Fruit fly (Drosophila melanogaster) whole organism, embryonic: Measurements from ENCODE around the gene CG17841.

Experiments
- Bteb2 ChIP-seq: fragments of 200-800 bp; sonication (Bioruptor generic); optimal IDR thresholded peaks from 2 replicates; lab custom pipeline; 2016; ENCODE audit warnings: missing biosample characterization, missing genetic modification characterization
- CG10431 ChIP-seq: fragments of 200-800 bp; sonication (Bioruptor generic); optimal IDR thresholded peaks from 3 replicates; lab custom pipeline; 2018; ENCODE audit warnings: missing biosample characterization, mild to moderate bottlenecking, missing genetic modification characterization
- CG12104 ChIP-seq: fragments of 200-800 bp; sonication (Bioruptor generic); optimal IDR thresholded peaks from 3 replicates; lab custom pipeline; 2016; ENCODE audit warnings: missing biosample characterization, missing genetic modification characterization
- CG18262 ChIP-seq: fragments of 200-800 bp; optimal IDR thresholded peaks from 3 replicates; lab custom pipeline; 2019; ENCODE audit warnings: missing biosample characterization, mild to moderate bottlenecking, missing genetic modification characterization, moderate library complexity
- CG3065 ChIP-seq: fragments of 200-800 bp; sonication (Bioruptor generic); optimal IDR thresholded peaks from 2 replicates; lab custom pipeline; 2016; ENCODE audit warnings: missing biosample characterization, missing genetic modification characterization
- CG3163 ChIP-seq: fragments of 200-800 bp; sonication (Bioruptor generic); optimal IDR thresholded peaks from 3 replicates; lab custom pipeline; 2016; ENCODE audit warnings: missing biosample characterization, missing genetic modification characterization
- CG32532 ChIP-seq: fragments of 200-800 bp; sonication (Bioruptor generic); IDR thresholded peaks from 2 replicates; pipeline ENCODE4 v1.3.6; 2022; ENCODE audit warnings: missing biosample characterization, missing genetic modification characterization
- CG6254 ChIP-seq: fragments of 200-800 bp; sonication (Bioruptor generic); optimal IDR thresholded peaks from 3 replicates; lab custom pipeline; 2017; ENCODE audit warnings: mild to moderate bottlenecking, missing biosample characterization, missing genetic modification reagents, missing genetic modification characterization
- CG7839 ChIP-seq: fragments of 200-800 bp; sonication (Bioruptor generic); optimal IDR thresholded peaks from 3 replicates; lab custom pipeline; 2018; ENCODE audit warnings: missing biosample characterization, mild to moderate bottlenecking, missing genetic modification characterization, moderate library complexity
- CG7928 ChIP-seq: fragments of 200-800 bp; sonication (Bioruptor generic); optimal IDR thresholded peaks from 2 replicates; lab custom pipeline; 2017; ENCODE audit warnings: missing biosample characterization, mild to moderate bottlenecking, missing genetic modification characterization
- CG8281 ChIP-seq: fragments of 200-800 bp; sonication (Bioruptor generic); optimal IDR thresholded peaks from 2 replicates; lab custom pipeline; 2018; ENCODE audit warnings: missing biosample characterization, mild to moderate bottlenecking, missing genetic modification characterization, moderate library complexity
- Deaf1 ChIP-seq: fragments of 200-800 bp; optimal IDR thresholded peaks from 3 replicates; lab custom pipeline; 2019; ENCODE audit warnings: missing biosample characterization, mild to moderate bottlenecking, missing genetic modification characterization, moderate library complexity
- Dp ChIP-seq: fragments of 200-800 bp; sonication (Bioruptor generic); optimal IDR thresholded peaks from 2 replicates; lab custom pipeline; 2018; ENCODE audit warnings: missing biosample characterization, mild to moderate bottlenecking, missing genetic modification characterization, moderate library complexity
- GATAe ChIP-seq: fragments of 200-800 bp; sonication (Bioruptor generic); conservative IDR thresholded peaks from 2 replicates; pipeline ENCODE4 v1.3.6; 2022; ENCODE audit warnings: missing biosample characterization, missing genetic modification characterization
- MESR4 ChIP-seq: fragments of 200-800 bp; sonication (Bioruptor generic); optimal IDR thresholded peaks from 2 replicates; lab custom pipeline; 2018; ENCODE audit warnings: missing biosample characterization, mild to moderate bottlenecking, missing genetic modification characterization, moderate library complexity
- Med ChIP-seq: fragments of 200-800 bp; sonication (Bioruptor generic); peaks from one replicate; lab custom pipeline; 2016; ENCODE audit warnings: missing biosample characterization, missing genetic modification characterization, mild to moderate bottlenecking, inconsistent platforms, moderate library complexity
- Opbp ChIP-seq: fragments of 200-800 bp; sonication (Bioruptor generic); IDR thresholded peaks from 3 replicates; pipeline ENCODE4 v1.3.6; 2022; ENCODE audit warnings: missing biosample characterization, missing genetic modification characterization; ENCODE audit not compliant: partially characterized antibody
- Optix ChIP-seq: fragments of 200-800 bp; sonication (Bioruptor generic); IDR thresholded peaks from 3 replicates; pipeline ENCODE4 v1.3.6; 2022; ENCODE audit warnings: missing biosample characterization, missing genetic modification characterization
- Pdp1 ChIP-seq, 2 experiments: fragments of 200-800 bp; sonication (Bioruptor generic); optimal IDR thresholded peaks; 3 replicates each; lab custom pipeline; 2016; ENCODE audit warnings: missing biosample characterization in 2 of 2, missing genetic modification characterization in 2 of 2, mild to moderate bottlenecking in 1 of 2, moderate library complexity in 1 of 2
- Six4 ChIP-seq: fragments of 200-800 bp; sonication (Bioruptor generic); optimal IDR thresholded peaks from 2 replicates; lab custom pipeline; 2016; ENCODE audit warnings: missing biosample characterization, missing genetic modification characterization
- Trl ChIP-seq, 3 experiments: fragments of >200 bp in 2 of 3; fragments of 200-800 bp in 1 of 3; sonication (Bioruptor generic) in 1 of 3; optimal IDR thresholded peaks; 2 replicates in 1 of 3; 3 replicates in 2 of 3; lab custom pipeline; 2016 to 2017; ENCODE audit warnings: missing biosample characterization in 1 of 3, missing genetic modification characterization in 1 of 3
- Xbp1 ChIP-seq: fragments of 200-800 bp; sonication (Bioruptor generic); optimal IDR thresholded peaks from 3 replicates; lab custom pipeline; 2016; ENCODE audit warnings: missing biosample characterization, mild to moderate bottlenecking, missing genetic modification characterization
- ara ChIP-seq: fragments of 200-800 bp; sonication (Bioruptor generic); IDR thresholded peaks from 2 replicates; pipeline ENCODE4 v1.3.6; 2022; ENCODE audit warnings: missing biosample characterization, missing genetic modification characterization
- ato ChIP-seq: fragments of 200-800 bp; sonication (Bioruptor generic); IDR thresholded peaks from 2 replicates; pipeline ENCODE4 v1.3.6; 2022; ENCODE audit warnings: missing biosample characterization, missing genetic modification characterization; ENCODE audit not compliant: partially characterized antibody
- bbx ChIP-seq: fragments of 200-800 bp; sonication (Bioruptor generic); IDR thresholded peaks from 2 replicates; pipeline ENCODE4 v1.3.6; 2022; ENCODE audit warnings: missing biosample characterization, missing genetic modification characterization; ENCODE audit not compliant: partially characterized antibody
- eve ChIP-seq, 2 experiments: fragments of >200 bp; optimal IDR thresholded peaks; 2 replicates each; lab custom pipeline; 2017; ENCODE audit warnings: missing biosample characterization in 2 of 2, missing genetic modification characterization in 2 of 2
- eyg ChIP-seq: fragments of 200-800 bp; sonication (Bioruptor generic); optimal IDR thresholded peaks from 3 replicates; lab custom pipeline; 2016; ENCODE audit warnings: missing biosample characterization, missing genetic modification characterization
- gro ChIP-seq: fragments of 200-800 bp; sonication (Bioruptor generic); optimal IDR thresholded peaks from 2 replicates; lab custom pipeline; 2016; ENCODE audit warnings: missing biosample characterization, missing genetic modification characterization
- hb ChIP-seq: fragments of 200-800 bp; sonication (Bioruptor generic); IDR thresholded peaks from 3 replicates; pipeline ENCODE4 v1.3.6; 2022; ENCODE audit warnings: missing biosample characterization, missing genetic modification characterization; ENCODE audit not compliant: partially characterized antibody
- hkb ChIP-seq, 2 experiments: fragments of 200-800 bp in 1 of 2; fragments of >200 bp in 1 of 2; sonication (Bioruptor generic) in 1 of 2; IDR thresholded peaks in 1 of 2; optimal IDR thresholded peaks in 1 of 2; 2 replicates each; pipeline versions ENCODE4 v1.3.6 to Lab custom; 2017 to 2022; ENCODE audit warnings: missing biosample characterization in 1 of 2, missing genetic modification characterization in 1 of 2
- jigr1 ChIP-seq: fragments of 200-800 bp; sonication (Bioruptor generic); IDR thresholded peaks from 3 replicates; pipeline ENCODE4 v1.3.6; 2022; ENCODE audit warnings: missing biosample characterization, missing genetic modification characterization
- kay ChIP-seq: fragments of 200-800 bp; sonication (Bioruptor generic); optimal IDR thresholded peaks from 2 replicates; lab custom pipeline; 2016; ENCODE audit warnings: missing biosample characterization, missing genetic modification characterization
- ranshi ChIP-seq: fragments of 200-800 bp; sonication (Bioruptor generic); IDR thresholded peaks from 2 replicates; pipeline ENCODE4 v1.3.6; 2022; ENCODE audit warnings: missing biosample characterization, missing genetic modification characterization
- sd ChIP-seq: fragments of 200-800 bp; sonication (Bioruptor generic); optimal IDR thresholded peaks from 3 replicates; lab custom pipeline; 2018; ENCODE audit warnings: missing biosample characterization, mild to moderate bottlenecking, missing genetic modification characterization, moderate library complexity
- shn ChIP-seq: fragments of 200-800 bp; sonication (Bioruptor generic); optimal IDR thresholded peaks from 3 replicates; lab custom pipeline; 2016; ENCODE audit warnings: missing biosample characterization, missing genetic modification characterization
- tll ChIP-seq, 2 experiments: fragments of 200-800 bp in 1 of 2; fragments of >200 bp in 1 of 2; sonication (Bioruptor generic) in 1 of 2; optimal IDR thresholded peaks; 2 replicates each; lab custom pipeline; 2017 to 2019; ENCODE audit warnings: missing biosample characterization in 2 of 2, missing genetic modification characterization in 2 of 2, mild to moderate bottlenecking in 1 of 2, moderate library complexity in 1 of 2
- trh ChIP-seq: fragments of 200-800 bp; sonication (Bioruptor generic); optimal IDR thresholded peaks from 2 replicates; lab custom pipeline; 2016; ENCODE audit warnings: missing biosample characterization, missing genetic modification characterization
- ttk ChIP-seq: fragments of 200-800 bp; sonication (Bioruptor generic); IDR thresholded peaks from 2 replicates; pipeline ENCODE4 v2.1.2; 2022; ENCODE audit warnings: missing biosample characterization, missing genetic modification characterization
- unc-4 ChIP-seq: fragments of 200-800 bp; sonication (Bioruptor generic); IDR thresholded peaks from 2 replicates; pipeline ENCODE4 v1.3.6; 2022; ENCODE audit warnings: missing biosample characterization, missing genetic modification characterization; ENCODE audit not compliant: partially characterized antibody
- zfh2 ChIP-seq: fragments of 200-800 bp; sonication (Bioruptor generic); optimal IDR thresholded peaks from 2 replicates; lab custom pipeline; 2016; ENCODE audit warnings: missing biosample characterization, missing genetic modification characterization

The CG17841 gene

dm6 chrX:10331718-10332117 lies 36.1 kb upstream of the CG17841 start, which contains the start of gene CG15306:
CG15306 (minus strand) TSS chrX:10331818.
- TF ChIP-seq CG7928 = no peak
- TF ChIP-seq hkb (optimal IDR thresholded peaks at IDR 0.05; lab: Kevin White, UChicago) = no peak
- no peak for TF ChIP-seq hkb (GFP tag; IDR thresholded peaks at IDR 0.05; lab: Robert Waterston, UW)
- no peak for TF ChIP-seq gro (GFP tag; lab: Kevin White, UChicago)
- no peak for TF ChIP-seq zfh2
- no peak for TF ChIP-seq CG8281 (tag; lab: Kevin White, UChicago)
- TF ChIP-seq Bteb2 = no peak
- no peak for TF ChIP-seq ara
- TF ChIP-seq eve (GFP tag; optimal IDR thresholded peaks at IDR 0.05; lab: Kevin White, UChicago) = no peak
- no peak for TF ChIP-seq ato (GFP tag; lab: Robert Waterston, UW)
- no peak for TF ChIP-seq bbx
- no peak for TF ChIP-seq hb (GFP tag; lab: Robert Waterston, UW)
- no peak for TF ChIP-seq jigr1
- TF ChIP-seq shn (GFP tag; lab: Kevin White, UChicago) = no peak
- TF ChIP-seq Six4 (GFP tag; lab: Kevin White, UChicago) = no peak
- no peak for TF ChIP-seq Dp (GFP tag; lab: Kevin White, UChicago)
- no peak for TF ChIP-seq MESR4 (GFP tag; lab: Kevin White, UChicago)

- TF ChIP-seq CG3065 (GFP tag; lab: Kevin White, UChicago) = no peak
- peak; percentile 60 for TF ChIP-seq CG3163
- TF ChIP-seq unc-4 = 0 out of 2 replicates have a peak, but pooled peaks have one; percentile 18
- peak; percentile 24 for TF ChIP-seq Med
- peak; percentile 9 to 23 for TF ChIP-seq Trl (optimal IDR thresholded peaks at IDR 0.05; lab: Kevin White, UChicago)
- TF ChIP-seq Trl (GFP tag; optimal IDR thresholded peaks at IDR 0.05; lab: Kevin White, UChicago) = no peak
- TF ChIP-seq trh (GFP tag; lab: Kevin White, UChicago) = no peak
- peak in 1 of 2 experiments; percentile 1 for TF ChIP-seq Pdp1 (GFP tag; optimal IDR thresholded peaks at IDR 0.05; lab: Kevin White, UChicago)
- no peak for TF ChIP-seq Opbp (GFP tag; lab: Robert Waterston, UW)
- no peak for TF ChIP-seq GATAe (GFP tag; lab: Robert Waterston, UW)
- TF ChIP-seq Deaf1 (tag; lab: Kevin White, UChicago) = peak; percentile 23
- TF ChIP-seq CG18262 = no peak
- peak; percentile 58 for TF ChIP-seq sd (tag; lab: Kevin White, UChicago)
- no peak for TF ChIP-seq kay (GFP tag; lab: Kevin White, UChicago)
- TF ChIP-seq Xbp1 (GFP tag; lab: Kevin White, UChicago) = no peak
- TF ChIP-seq CG32532 (GFP tag; lab: Robert Waterston, UW) = peak; percentile 13; the same call in 1 of the 2 replicates
- no peak for TF ChIP-seq tll (GFP tag; optimal IDR thresholded peaks at IDR 0.05; lab: Kevin White, UChicago)
- TF ChIP-seq, all 482 proteins: peak for 8
Observed at dm6 chrX:10333352-10333751, 34.5 kb upstream of the CG17841 start, which contains the start of gene CG43740. CG43740 (plus strand) TSS chrX:10333652.

dm6 chrX:10340492-10340891 lies 27.4 kb upstream of the CG17841 start:
- no peak for TF ChIP-seq eyg
- no peak for TF ChIP-seq ranshi (GFP tag; lab: Robert Waterston, UW)
- TF ChIP-seq Optix (GFP tag; lab: Robert Waterston, UW) = no peak
- no peak for TF ChIP-seq CG6254
- no peak for TF ChIP-seq CG12104 (GFP tag; lab: Kevin White, UChicago)
- no peak for TF ChIP-seq ttk (GFP tag; lab: Robert Waterston, UW)
- no peak for TF ChIP-seq CG7839 (tag; lab: Kevin White, UChicago)
- no peak for TF ChIP-seq CG10431
